Fruit fly (Drosophila melanogaster): ENCODE results near the gene CG42818.
A peak's percentile ranks its signal among the peaks of the same experiment; 100 is the strongest.

dm6 chr2L:16287602-16288392 is 46.1 kb downstream of the CG42818 start, which contains the start of the genes crp and pkaap:
- TF ChIP-seq Max (GFP tag; optimal IDR thresholded peaks at IDR 0.05) (peak; percentile 86), CG14441 (GFP tag; IDR thresholded peaks at IDR 0.05) (no peak), CG31441 (GFP tag; IDR thresholded peaks at IDR 0.05) (no peak), Ptx1 (GFP tag; IDR thresholded peaks at IDR 0.05) (no peak), H15 (GFP tag; IDR thresholded peaks at IDR 0.05) (no peak), CG15601 (tag; optimal IDR thresholded peaks at IDR 0.05) (peak; percentile 75), CG7987 (GFP tag; optimal IDR thresholded peaks at IDR 0.05) (peak; percentile 74), CG4404 (GFP tag; IDR thresholded peaks at IDR 0.05) (no peak), cad (GFP tag; optimal IDR thresholded peaks at IDR 0.05) (no peak), eyg (GFP tag; optimal IDR thresholded peaks at IDR 0.05) (peak; percentile 65), Lim3 (GFP tag; IDR thresholded peaks at IDR 0.05) (no peak)
